Worm (Caenorhabditis elegans) whole organism, early embryonic: ENCODE results near the gene srg-24.
A peak's percentile ranks its signal among the peaks of the same experiment; 100 is the strongest.

Source experiments
- B0310.2 ChIP-seq: sonication (generic microtip); optimal IDR thresholded peaks from 2 replicates; lab custom pipeline; 2016; ENCODE audit warnings: mild to moderate bottlenecking, missing genetic modification characterization, missing compliant biosample characterization
- F13C5.2 ChIP-seq: sonication (generic microtip); optimal IDR thresholded peaks from 2 replicates; lab custom pipeline; 2017; ENCODE audit warnings: mild to moderate bottlenecking, missing genetic modification characterization, inconsistent platforms, missing compliant biosample characterization
- aly-1 ChIP-seq: sonication (generic microtip); optimal IDR thresholded peaks from 2 replicates; lab custom pipeline; 2016; ENCODE audit warnings: missing genetic modification characterization, missing compliant biosample characterization
- ama-1 ChIP-seq: fragments of 150-350 bp; optimal IDR thresholded peaks from 2 replicates; lab custom pipeline; 2014
- ceh-13 ChIP-seq: fragments of 200-800 bp; sonication (Bioruptor generic); optimal IDR thresholded peaks from 2 replicates; lab custom pipeline; 2018; ENCODE audit warnings: mild to moderate bottlenecking, missing genetic modification characterization, missing compliant biosample characterization
- ceh-36 ChIP-seq: sonication (generic microtip); optimal IDR thresholded peaks from 2 replicates; lab custom pipeline; 2016; ENCODE audit warnings: missing genetic modification characterization, inconsistent platforms, missing compliant biosample characterization
- ets-7 ChIP-seq: sonication (generic microtip); optimal IDR thresholded peaks from 2 replicates; lab custom pipeline; 2016; ENCODE audit warnings: missing genotype, missing genetic modification characterization, missing compliant biosample characterization
- flt-1 ChIP-seq: fragments of 200-800 bp; sonication (Bioruptor generic); IDR thresholded peaks from 2 replicates; pipeline ENCODE4 v1.3.6; 2022; ENCODE audit warnings: missing genetic modification characterization, missing compliant biosample characterization
- hmbx-1 ChIP-seq: sonication (generic microtip); optimal IDR thresholded peaks from 2 replicates; lab custom pipeline; 2016; ENCODE audit warnings: mild to moderate bottlenecking, missing genetic modification characterization, missing compliant biosample characterization
- hmg-4 ChIP-seq: fragments of 200-800 bp; sonication (Bioruptor generic); optimal IDR thresholded peaks from 2 replicates; lab custom pipeline; 2018; ENCODE audit warnings: mild to moderate bottlenecking, missing genetic modification characterization, missing compliant biosample characterization
- hnd-1 ChIP-seq: sonication (generic microtip); optimal IDR thresholded peaks from 2 replicates; lab custom pipeline; 2016; ENCODE audit warnings: missing genetic modification characterization, missing compliant biosample characterization
- pes-1 ChIP-seq: fragments of 200-800 bp; sonication (Bioruptor generic); IDR thresholded peaks from 2 replicates; pipeline ENCODE4 v1.3.6; 2022; ENCODE audit warnings: missing genetic modification reagents, missing genetic modification characterization, missing compliant biosample characterization
- scrt-1 ChIP-seq: fragments of 200-800 bp; sonication (Bioruptor generic); IDR thresholded peaks from 2 replicates; pipeline ENCODE4 v1.3.6; 2022; ENCODE audit warnings: missing genetic modification characterization, missing compliant biosample characterization
- sea-1 ChIP-seq: fragments of 200-800 bp; sonication (Bioruptor generic); conservative IDR thresholded peaks from 2 replicates; pipeline ENCODE4 v1.3.6; 2022; ENCODE audit warnings: missing genetic modification characterization, missing compliant biosample characterization
- tbx-11 ChIP-seq: fragments of 200-800 bp; sonication (Bioruptor generic); IDR thresholded peaks from 2 replicates; pipeline ENCODE4 v1.3.6; 2022; ENCODE audit warnings: missing genetic modification characterization, missing compliant biosample characterization
- tbx-37 ChIP-seq: fragments of 200-800 bp; sonication (Bioruptor generic); conservative IDR thresholded peaks from 2 replicates; pipeline ENCODE4 v1.3.6; 2022; ENCODE audit warnings: missing genetic modification reagents, missing genetic modification characterization, missing compliant biosample characterization
- tra-4 ChIP-seq: sonication (generic microtip); optimal IDR thresholded peaks from 2 replicates; lab custom pipeline; 2017; ENCODE audit warnings: missing genetic modification characterization, missing compliant biosample characterization

The srg-24 gene

ce11 chrII:3060782-3061181 is 39.7 kb downstream of the srg-24 start, which contains the start of gene Y25C1A.6:
TSS of gene Y25C1A.6 (plus strand) at chrII:3061082.
- TF ChIP-seq B0310.2 (tag; lab: Kevin White, UChicago) (no peak), ceh-13 (GFP tag; lab: Kevin White, UChicago) (no peak), flt-1 (no peak), tra-4 (tag; lab: Kevin White, UChicago) (no peak), scrt-1 (GFP tag; lab: Robert Waterston, UW) (no peak), tbx-37 (GFP tag; lab: Robert Waterston, UW) (no peak), hnd-1 (tag; lab: Kevin White, UChicago) (no peak), sea-1 (GFP tag; lab: Robert Waterston, UW) (no peak)

- TF ChIP-seq tbx-11 (GFP tag; lab: Robert Waterston, UW) = no peak
- no peak for TF ChIP-seq ama-1 (lab: Kevin White, UChicago)
- TF ChIP-seq aly-1 (tag; lab: Kevin White, UChicago) = no peak
- TF ChIP-seq sea-1 (GFP tag; lab: Robert Waterston, UW) = no peak
- no peak for TF ChIP-seq hmbx-1
- TF ChIP-seq scrt-1 (GFP tag; lab: Robert Waterston, UW) = no peak
- no peak for TF ChIP-seq hnd-1 (tag; lab: Kevin White, UChicago)
- no peak for TF ChIP-seq ets-7 (tag; lab: Kevin White, UChicago)
- TF ChIP-seq F13C5.2 = no peak
- TF ChIP-seq tra-4 (tag; lab: Kevin White, UChicago) = no peak
- TF ChIP-seq tbx-37 (GFP tag; lab: Robert Waterston, UW) = no peak
Measured at ce11 chrII:3056266-3056872, 44.1 kb downstream of the srg-24 start, which contains the start of gene lin-8. TSS of gene lin-8 (plus strand) at chrII:3056822.

ce11 chrII:3055531-3055930 is 44.9 kb downstream of the srg-24 start:
- TF ChIP-seq aly-1 (tag; lab: Kevin White, UChicago) (peak; percentile 9), hmbx-1 (no peak), B0310.2 (tag; lab: Kevin White, UChicago) (no peak), ama-1 (lab: Kevin White, UChicago) (no peak), sea-1 (GFP tag; lab: Robert Waterston, UW) (no peak), tbx-37 (GFP tag; lab: Robert Waterston, UW) (no peak), ceh-13 (GFP tag; lab: Kevin White, UChicago) (no peak), scrt-1 (GFP tag; lab: Robert Waterston, UW) (no peak), ceh-36 (tag; lab: Kevin White, UChicago) (peak; percentile 9), pes-1 (GFP tag; lab: Robert Waterston, UW) (no peak), hmg-4 (GFP tag; lab: Kevin White, UChicago) (peak; percentile 44), F13C5.2 (peak; percentile 49)

- TF ChIP-seq flt-1 (no peak), aly-1 (tag; lab: Kevin White, UChicago) (peak; percentile 36)
Measured at ce11 chrII:3054622-3055021, 45.8 kb downstream of the srg-24 start.

- TF ChIP-seq hmbx-1 (no peak), aly-1 (tag; lab: Kevin White, UChicago) (no peak), ceh-36 (tag; lab: Kevin White, UChicago) (no peak), F13C5.2 (no peak), scrt-1 (GFP tag; lab: Robert Waterston, UW) (no peak), ets-7 (tag; lab: Kevin White, UChicago) (no peak), tra-4 (tag; lab: Kevin White, UChicago) (no peak), hmg-4 (GFP tag; lab: Kevin White, UChicago) (no peak), hnd-1 (tag; lab: Kevin White, UChicago) (no peak), ceh-13 (GFP tag; lab: Kevin White, UChicago) (no peak), pes-1 (GFP tag; lab: Robert Waterston, UW) (no peak), tbx-37 (GFP tag; lab: Robert Waterston, UW) (no peak), tbx-11 (GFP tag; lab: Robert Waterston, UW) (no peak), flt-1 (no peak), ama-1 (lab: Kevin White, UChicago) (no peak)
Measured at ce11 chrII:3054221-3054620, 46.2 kb downstream of the srg-24 start, which contains the start of gene lido-13. TSS of gene lido-13 (minus strand) at chrII:3054321.

ce11 chrII:3053689-3054088 is 46.8 kb downstream of the srg-24 start:
- TF ChIP-seq F13C5.2 = no peak
- TF ChIP-seq ets-7 (tag; lab: Kevin White, UChicago) = no peak
- TF ChIP-seq flt-1 = no peak
- TF ChIP-seq tbx-11 (GFP tag; lab: Robert Waterston, UW) = no peak

ce11 chrII:3052843-3053242 is 47.6 kb downstream of the srg-24 start:
- TF ChIP-seq ama-1 (lab: Kevin White, UChicago) (no peak), ceh-36 (tag; lab: Kevin White, UChicago) (no peak), hmg-4 (GFP tag; lab: Kevin White, UChicago) (no peak), tra-4 (tag; lab: Kevin White, UChicago) (no peak), tbx-11 (GFP tag; lab: Robert Waterston, UW) (no peak), sea-1 (GFP tag; lab: Robert Waterston, UW) (no peak)

- TF ChIP-seq ets-7 (tag; lab: Kevin White, UChicago) (no peak), hnd-1 (tag; lab: Kevin White, UChicago) (no peak), ceh-36 (tag; lab: Kevin White, UChicago) (no peak), tbx-11 (GFP tag; lab: Robert Waterston, UW) (no peak), hmbx-1 (no peak), pes-1 (GFP tag; lab: Robert Waterston, UW) (no peak), sea-1 (GFP tag; lab: Robert Waterston, UW) (no peak), ama-1 (lab: Kevin White, UChicago) (no peak), hmg-4 (GFP tag; lab: Kevin White, UChicago) (no peak), scrt-1 (GFP tag; lab: Robert Waterston, UW) (no peak), aly-1 (tag; lab: Kevin White, UChicago) (no peak), ceh-13 (GFP tag; lab: Kevin White, UChicago) (no peak)
Measured at ce11 chrII:3051332-3051731, 49.1 kb downstream of the srg-24 start.
